Worm (Caenorhabditis elegans): ENCODE results near the gene Y52D5A.2.
"Not testable (repeated sequence)": the region's sequence is repeated elsewhere in the genome, so short reads cannot be mapped to it uniquely, and the experiment has no call there.

DNA sequence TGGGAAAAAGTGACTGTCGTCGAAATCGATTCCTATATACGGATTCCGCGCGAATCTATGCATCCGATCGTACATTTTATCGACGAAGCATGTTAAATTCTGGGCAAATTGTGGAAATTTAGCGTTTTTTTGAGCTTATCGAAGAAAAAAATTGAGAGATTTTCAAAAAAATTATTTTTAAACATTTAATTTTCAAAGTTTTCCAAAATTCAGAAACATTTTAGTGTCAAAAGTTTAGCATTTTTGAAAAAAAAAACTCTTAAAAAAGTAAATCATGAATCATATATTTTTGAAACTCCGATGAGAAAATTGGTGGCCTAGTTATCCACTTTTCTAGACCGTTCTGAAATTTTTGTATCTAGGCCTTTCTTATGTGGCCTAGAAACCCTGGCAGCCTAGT is 26.8 kb upstream of the Y52D5A.2 start, which contains the start of gene B0273.115:
- TF ChIP-seq ama-1 (optimal IDR thresholded peaks at IDR 0.05); lin-13 (GFP tag; optimal IDR thresholded peaks at IDR 0.05); nhr-23 (tag; optimal IDR thresholded peaks at IDR 0.05); mbf-1 (tag; optimal IDR thresholded peaks at IDR 0.05); ceh-82 (tag; optimal IDR thresholded peaks at IDR 0.05); snpc-4 (tag; optimal IDR thresholded peaks at IDR 0.05); elt-3 (tag; optimal IDR thresholded peaks at IDR 0.05); mdl-1 (tag; optimal IDR thresholded peaks at IDR 0.05); nhr-237 (tag; optimal IDR thresholded peaks at IDR 0.05); ZK546.5 (tag; optimal IDR thresholded peaks at IDR 0.05); ztf-4 (tag; optimal IDR thresholded peaks at IDR 0.05); lsy-2 (tag; optimal IDR thresholded peaks at IDR 0.05); lin-39 (tag; optimal IDR thresholded peaks at IDR 0.05): not testable (repeated sequence)

Measured in whole organism, L2 larva.